Worm (Caenorhabditis elegans) whole organism, late embryonic: ENCODE data around the gene F57B7.2.

Source experiments
- ceh-45 ChIP-seq: fragments of 200-800 bp; sonication (Bioruptor generic); IDR thresholded peaks from 2 replicates; pipeline ENCODE4 v1.3.6; 2022; ENCODE audit warnings: missing genetic modification reagents, missing genetic modification characterization, missing compliant biosample characterization
- che-1 ChIP-seq: sonication (generic microtip); optimal IDR thresholded peaks from 2 replicates; lab custom pipeline; 2016; ENCODE audit warnings: mild to moderate bottlenecking, missing genetic modification characterization, missing compliant biosample characterization
- dve-1 ChIP-seq: sonication (generic microtip); optimal IDR thresholded peaks from 2 replicates; lab custom pipeline; 2017; ENCODE audit warnings: antibody characterized with exemption, mild to moderate bottlenecking, missing genetic modification characterization, missing compliant biosample characterization
- elt-2 ChIP-seq: sonication (generic microtip); optimal IDR thresholded peaks from 2 replicates; lab custom pipeline; 2016; ENCODE audit warnings: missing genetic modification reagents, missing genetic modification characterization, missing compliant biosample characterization
- ets-4 ChIP-seq: sonication (generic microtip); optimal IDR thresholded peaks from 2 replicates; lab custom pipeline; 2016; ENCODE audit warnings: missing genetic modification characterization, missing compliant biosample characterization
- fkh-6 ChIP-seq: sonication (generic microtip); optimal IDR thresholded peaks from 2 replicates; lab custom pipeline; 2016; ENCODE audit warnings: missing genetic modification characterization, missing compliant biosample characterization
- gmeb-2 ChIP-seq: sonication (generic microtip); optimal IDR thresholded peaks from 2 replicates; lab custom pipeline; 2016; ENCODE audit warnings: missing genetic modification characterization, inconsistent platforms, missing compliant biosample characterization
- nhr-11 ChIP-seq: fragments of 150-350 bp; optimal IDR thresholded peaks from 2 replicates; lab custom pipeline; 2014; ENCODE audit warnings: missing biosample characterization, missing genetic modification characterization
- pax-1 ChIP-seq: fragments of 150-350 bp; optimal IDR thresholded peaks from 2 replicates; lab custom pipeline; 2014; ENCODE audit warnings: missing biosample characterization, missing genetic modification characterization
- pha-4 ChIP-seq: fragments of 150-350 bp; optimal IDR thresholded peaks from 2 replicates; lab custom pipeline; 2018; ENCODE audit warnings: missing biosample characterization, missing genetic modification reagents, missing genetic modification characterization
- pqm-1 ChIP-seq: sonication (generic microtip); optimal IDR thresholded peaks from 2 replicates; lab custom pipeline; 2016; ENCODE audit warnings: missing genetic modification characterization, missing compliant biosample characterization
- pros-1 ChIP-seq: fragments of 150-350 bp; optimal IDR thresholded peaks from 2 replicates; lab custom pipeline; 2014; ENCODE audit warnings: missing biosample characterization, missing genetic modification reagents, missing genetic modification characterization
- syd-9 ChIP-seq: sonication (generic microtip); optimal IDR thresholded peaks from 2 replicates; lab custom pipeline; 2016; ENCODE audit warnings: mild to moderate bottlenecking, missing genetic modification characterization, moderate library complexity, missing compliant biosample characterization
- tbx-7 ChIP-seq: sonication (generic microtip); optimal IDR thresholded peaks from 2 replicates; lab custom pipeline; 2016; ENCODE audit warnings: missing genotype, missing genetic modification characterization, missing compliant biosample characterization

DNA sequence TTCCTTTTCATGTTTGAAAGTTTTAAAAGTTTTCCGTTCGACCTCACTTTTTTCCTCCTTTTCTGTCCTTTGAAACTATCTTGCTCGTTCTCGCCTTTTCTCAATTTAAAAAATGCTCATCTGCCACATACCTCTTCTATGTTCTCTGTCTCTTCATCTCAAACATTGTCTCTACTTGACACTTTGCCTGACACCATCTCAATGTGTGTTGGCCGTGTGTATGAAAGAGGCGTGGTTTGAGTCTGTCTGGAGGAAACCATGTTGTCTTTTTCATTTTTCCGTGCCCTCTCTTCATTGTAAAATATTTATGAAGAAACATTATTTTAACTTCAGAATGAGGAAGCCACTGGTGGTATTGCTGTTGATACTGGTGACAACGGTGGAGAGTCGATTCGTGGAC is 36.2 kb downstream of the F57B7.2 start, which contains the start of gene K03B8.6:
- no peak for TF ChIP-seq syd-9
- TF ChIP-seq ets-4 (tag; lab: Kevin White, UChicago): no peak
- no peak for TF ChIP-seq elt-2
- no peak for TF ChIP-seq pha-4 (tag; lab: Kevin White, UChicago)
- TF ChIP-seq dve-1 (tag; lab: Kevin White, UChicago): no peak
- TF ChIP-seq ceh-45 (GFP tag; lab: Robert Waterston, UW): no peak
- no peak for TF ChIP-seq fkh-6 (tag; lab: Kevin White, UChicago)
- no peak for TF ChIP-seq nhr-11
- no peak for TF ChIP-seq che-1
- TF ChIP-seq pqm-1 (tag; lab: Kevin White, UChicago): no peak
- no peak for TF ChIP-seq pax-1 (tag; lab: Kevin White, UChicago)
- no peak for TF ChIP-seq tbx-7 (tag; lab: Kevin White, UChicago)
- TF ChIP-seq pros-1 (tag; lab: Kevin White, UChicago): no peak
- no peak for TF ChIP-seq gmeb-2 (tag; lab: Kevin White, UChicago)
